Worm (Caenorhabditis elegans) whole organism, L4 larva: ENCODE data around the gene fbxa-104.

Experiments
- D1046.2 ChIP-seq: fragments of 200-800 bp; sonication (Bioruptor generic); IDR thresholded peaks from 2 replicates; pipeline ENCODE4 v1.3.6; 2022; ENCODE audit warnings: missing genetic modification characterization, missing compliant biosample characterization
- F49E8.2 ChIP-seq: sonication (generic microtip); optimal IDR thresholded peaks from 2 replicates; lab custom pipeline; 2016; ENCODE audit warnings: missing compliant biosample characterization, mild to moderate bottlenecking, missing genetic modification characterization, borderline replicate concordance
- Y5F2A.4 ChIP-seq: fragments of 200-800 bp; sonication (Bioruptor generic); optimal IDR thresholded peaks from 2 replicates; lab custom pipeline; 2018; ENCODE audit warnings: mild to moderate bottlenecking, missing genetic modification characterization, missing compliant biosample characterization
- aly-2 ChIP-seq: sonication (generic microtip); optimal IDR thresholded peaks from 2 replicates; lab custom pipeline; 2018; ENCODE audit warnings: missing biosample characterization, missing genetic modification characterization
- ama-1 ChIP-seq: fragments of 150-350 bp; optimal IDR thresholded peaks from 2 replicates; lab custom pipeline; 2014; ENCODE audit warnings: inconsistent platforms, mixed read lengths
- arid-1 ChIP-seq: fragments of 200-800 bp; sonication (Bioruptor generic); conservative IDR thresholded peaks from 2 replicates; pipeline ENCODE4 v1.3.6; 2022; ENCODE audit warnings: missing genetic modification reagents, missing genetic modification characterization, missing compliant biosample characterization
- attf-4 ChIP-seq: sonication (generic microtip); optimal IDR thresholded peaks from 3 replicates; lab custom pipeline; 2017; ENCODE audit warnings: missing biosample characterization, missing genetic modification characterization
- ceh-28 ChIP-seq: fragments of 150-350 bp; optimal IDR thresholded peaks from 2 replicates; lab custom pipeline; 2014; ENCODE audit warnings: missing biosample characterization, missing genetic modification reagents, missing genetic modification characterization
- ces-1 ChIP-seq: fragments of 150-350 bp; sonication (generic microtip); optimal IDR thresholded peaks from 4 replicates; lab custom pipeline; 2014; ENCODE audit warnings: missing biosample characterization, missing genetic modification reagents, missing genetic modification characterization
- daf-16 ChIP-seq, 3 experiments: sonication (generic microtip); optimal IDR thresholded peaks; 2 replicates each; lab custom pipeline; 2016 to 2017; ENCODE audit warnings: missing genetic modification characterization in 3 of 3, missing genetic modification reagents in 3 of 3, mild to moderate bottlenecking in 2 of 3, missing compliant biosample characterization in 2 of 3, missing biosample characterization in 1 of 3, moderate library complexity in 1 of 3
- daf-8 ChIP-seq: fragments of 200-800 bp; sonication (Bioruptor generic); IDR thresholded peaks from 2 replicates; pipeline ENCODE4 v1.3.6; 2022; ENCODE audit warnings: missing genetic modification characterization, missing compliant biosample characterization
- dmd-9 ChIP-seq: fragments of 200-800 bp; sonication (Bioruptor generic); IDR thresholded peaks from 2 replicates; pipeline ENCODE4 v1.3.6; 2022; ENCODE audit warnings: missing genetic modification reagents, missing genetic modification characterization, missing compliant biosample characterization
- dpl-1 ChIP-seq: fragments of 150-350 bp; optimal IDR thresholded peaks from 2 replicates; lab custom pipeline; 2014; ENCODE audit warnings: missing biosample characterization, missing genetic modification reagents, missing genetic modification characterization
- dve-1 ChIP-seq: sonication (generic microtip); optimal IDR thresholded peaks from 2 replicates; lab custom pipeline; 2017; ENCODE audit warnings: antibody characterized with exemption, mild to moderate bottlenecking, missing genetic modification characterization, missing compliant biosample characterization; ENCODE audit not compliant: insufficient read depth
- egl-27 ChIP-seq: sonication (generic microtip); optimal IDR thresholded peaks from 3 replicates; lab custom pipeline; 2017; ENCODE audit warnings: missing biosample characterization, missing genetic modification reagents, missing genetic modification characterization
- fos-1 ChIP-seq: fragments of 150-350 bp; optimal IDR thresholded peaks from 2 replicates; lab custom pipeline; 2014; ENCODE audit warnings: missing biosample characterization, missing genetic modification characterization
- hmg-1.1 ChIP-seq: fragments of 200-800 bp; sonication (Bioruptor generic); IDR thresholded peaks from 2 replicates; pipeline ENCODE4 v1.3.6; 2022; ENCODE audit warnings: missing genetic modification reagents, missing genetic modification characterization, missing compliant biosample characterization
- lin-1 ChIP-seq: fragments of 200-800 bp; sonication (Bioruptor generic); IDR thresholded peaks from 2 replicates; pipeline ENCODE4 v1.3.6; 2022; ENCODE audit warnings: missing genetic modification reagents, missing genetic modification characterization, missing compliant biosample characterization
- lin-38 ChIP-seq: fragments of 200-800 bp; sonication (Bioruptor generic); IDR thresholded peaks from 2 replicates; pipeline ENCODE4 v1.3.6; 2022; ENCODE audit warnings: missing genetic modification reagents, missing genetic modification characterization, missing compliant biosample characterization
- mdl-1 ChIP-seq, 2 experiments: fragments of 150-350 bp in 1 of 2; sonication (generic microtip) in 1 of 2; optimal IDR thresholded peaks; 2 replicates each; lab custom pipeline; 2014 to 2017; ENCODE audit warnings: missing biosample characterization in 2 of 2, missing genetic modification characterization in 2 of 2
- mep-1 ChIP-seq: fragments of 150-350 bp; sonication (generic microtip); optimal IDR thresholded peaks from 3 replicates; lab custom pipeline; 2014; ENCODE audit warnings: missing biosample characterization, missing genetic modification characterization
- mes-2 ChIP-seq: sonication (generic microtip); optimal IDR thresholded peaks from 2 replicates; lab custom pipeline; 2016; ENCODE audit warnings: missing genotype, mild to moderate bottlenecking, missing genetic modification characterization, missing compliant biosample characterization; ENCODE audit not compliant: poor library complexity, severe bottlenecking
- nhr-10 ChIP-seq: fragments of 150-350 bp; optimal IDR thresholded peaks from 2 replicates; lab custom pipeline; 2014; ENCODE audit warnings: missing biosample characterization, missing genetic modification characterization
- nhr-237 ChIP-seq: sonication (generic microtip); optimal IDR thresholded peaks from 2 replicates; lab custom pipeline; 2017; ENCODE audit warnings: missing biosample characterization, missing genetic modification characterization
- nhr-28 ChIP-seq: fragments of 150-350 bp; optimal IDR thresholded peaks from 2 replicates; lab custom pipeline; 2014; ENCODE audit warnings: missing biosample characterization, missing genetic modification characterization
- nhr-48 ChIP-seq: sonication (generic microtip); optimal IDR thresholded peaks from 2 replicates; lab custom pipeline; 2016; ENCODE audit warnings: mild to moderate bottlenecking, missing genetic modification characterization, missing compliant biosample characterization
- nhr-77 ChIP-seq: fragments of 150-350 bp; optimal IDR thresholded peaks from 2 replicates; lab custom pipeline; 2014; ENCODE audit warnings: missing biosample characterization, missing genetic modification characterization
- php-3 ChIP-seq: fragments of 200-800 bp; sonication (Bioruptor generic); IDR thresholded peaks from 2 replicates; pipeline ENCODE4 v1.3.6; 2022; ENCODE audit warnings: missing genetic modification reagents, missing genetic modification characterization, missing compliant biosample characterization
- pqm-1 ChIP-seq: sonication (generic microtip); optimal IDR thresholded peaks from 2 replicates; lab custom pipeline; 2017; ENCODE audit warnings: missing biosample characterization, missing genetic modification characterization
- skn-1 ChIP-seq: fragments of 150-350 bp; optimal IDR thresholded peaks from 2 replicates; lab custom pipeline; 2014; ENCODE audit warnings: missing biosample characterization, missing genetic modification characterization
- snpc-4 ChIP-seq: fragments of 150-350 bp; optimal IDR thresholded peaks from 2 replicates; lab custom pipeline; 2014; ENCODE audit warnings: missing biosample characterization, missing genetic modification characterization
- spr-1 ChIP-seq: sonication (generic microtip); optimal IDR thresholded peaks from 2 replicates; lab custom pipeline; 2016; ENCODE audit warnings: mild to moderate bottlenecking, missing genetic modification characterization, missing compliant biosample characterization
- tra-1 ChIP-seq: fragments of 200-800 bp; sonication (Bioruptor generic); IDR thresholded peaks from 2 replicates; pipeline ENCODE4 v1.3.6; 2022; ENCODE audit warnings: missing genetic modification reagents, missing genetic modification characterization, missing compliant biosample characterization
- unc-39 ChIP-seq: sonication (generic microtip); optimal IDR thresholded peaks from 2 replicates; lab custom pipeline; 2017; ENCODE audit warnings: missing biosample characterization, missing genetic modification characterization
- vab-7 ChIP-seq: fragments of 200-800 bp; sonication (Bioruptor generic); IDR thresholded peaks from 2 replicates; pipeline ENCODE4 v1.3.6; 2022; ENCODE audit warnings: missing genetic modification reagents, missing genetic modification characterization, missing compliant biosample characterization
- zfp-3 ChIP-seq: fragments of 200-800 bp; sonication (Bioruptor generic); conservative IDR thresholded peaks from 2 replicates; pipeline ENCODE4 v1.3.6; 2022; ENCODE audit warnings: missing genetic modification reagents, missing genetic modification characterization, missing compliant biosample characterization
- zip-2 ChIP-seq: fragments of 150-350 bp; optimal IDR thresholded peaks from 2 replicates; lab custom pipeline; 2014; ENCODE audit warnings: missing biosample characterization, missing genetic modification characterization
- ztf-11 ChIP-seq: fragments of 150-350 bp; optimal IDR thresholded peaks from 2 replicates; lab custom pipeline; 2014; ENCODE audit warnings: missing biosample characterization, missing genetic modification characterization
- ztf-7 ChIP-seq: fragments of 150-350 bp; optimal IDR thresholded peaks from 2 replicates; lab custom pipeline; 2014; ENCODE audit warnings: missing biosample characterization, missing genetic modification characterization

Gene fbxa-104

ce11 chrV:15383739-15384138 lies 39.7 kb downstream of the fbxa-104 start, which contains the start of gene str-88:
Gene str-88, minus strand, starts transcription at chrV:15383839.
- no peak for TF ChIP-seq dve-1 (tag; lab: Kevin White, UChicago)
- no peak for TF ChIP-seq ceh-28
- TF ChIP-seq hmg-1.1 (GFP tag; lab: Robert Waterston, UW), result no peak
- no peak for TF ChIP-seq aly-2 (tag; lab: Kevin White, UChicago)
- no peak for TF ChIP-seq lin-38 (GFP tag; lab: Robert Waterston, UW)
- no peak for TF ChIP-seq skn-1
- no peak for TF ChIP-seq Y5F2A.4 (GFP tag; lab: Kevin White, UChicago)
- TF ChIP-seq ama-1 (lab: Kevin White, UChicago), result no peak

- TF ChIP-seq unc-39 (tag; lab: Kevin White, UChicago) (no peak), zfp-3 (GFP tag; lab: Robert Waterston, UW) (no peak), nhr-28 (tag; lab: Kevin White, UChicago) (peak; percentile 93), daf-16 (GFP tag; optimal IDR thresholded peaks at IDR 0.05; lab: Kevin White, UChicago) (no peak), daf-16 (tag; optimal IDR thresholded peaks at IDR 0.05; lab: Kevin White, UChicago) (peak; percentile 69), D1046.2 (no peak), Y5F2A.4 (GFP tag; lab: Kevin White, UChicago) (no peak), nhr-10 (no peak), nhr-77 (tag; lab: Kevin White, UChicago) (peak; percentile 81), ces-1 (GFP tag; lab: Kevin White, UChicago) (no peak), mep-1 (no peak), mdl-1 (tag; optimal IDR thresholded peaks at IDR 0.05; lab: Kevin White, UChicago) (no peak), aly-2 (tag; lab: Kevin White, UChicago) (no peak), mes-2 (no peak), vab-7 (GFP tag; lab: Robert Waterston, UW) (no peak), ama-1 (lab: Kevin White, UChicago) (no peak), pqm-1 (peak; percentile 12), nhr-237 (no peak), fos-1 (tag; lab: Kevin White, UChicago) (no peak), hmg-1.1 (GFP tag; lab: Robert Waterston, UW) (no peak), lin-1 (no peak), dmd-9 (GFP tag; lab: Robert Waterston, UW) (no peak), skn-1 (no peak), F49E8.2 (tag; lab: Kevin White, UChicago) (no peak), spr-1 (tag; lab: Kevin White, UChicago) (no peak), arid-1 (GFP tag; lab: Robert Waterston, UW) (no peak), dpl-1 (GFP tag; lab: Kevin White, UChicago) (no peak)
Measured at ce11 chrV:15380857-15381256, 42.6 kb downstream of the fbxa-104 start, which contains the start of gene dhs-23. Gene dhs-23, plus strand, starts transcription at chrV:15381219.

ce11 chrV:15379817-15380216 lies 43.7 kb downstream of the fbxa-104 start, which contains the start of gene srh-251:
Gene srh-251, minus strand, starts transcription at chrV:15379917.
- TF ChIP-seq nhr-48 (tag; lab: Kevin White, UChicago) (no peak), daf-8 (GFP tag; lab: Robert Waterston, UW) (no peak), ztf-11 (no peak), ztf-7 (tag; lab: Kevin White, UChicago) (no peak), arid-1 (GFP tag; lab: Robert Waterston, UW) (no peak), egl-27 (tag; lab: Kevin White, UChicago) (no peak), zip-2 (tag; lab: Kevin White, UChicago) (no peak), tra-1 (no peak), snpc-4 (no peak), nhr-77 (tag; lab: Kevin White, UChicago) (no peak), php-3 (GFP tag; lab: Robert Waterston, UW) (no peak), attf-4 (no peak), ceh-28 (no peak)
